Worm (Caenorhabditis elegans) whole organism, early embryonic: ENCODE measurements around the gene srz-10.

Experiments used
- B0310.2 ChIP-seq: sonication (generic microtip); optimal IDR thresholded peaks from 2 replicates; lab custom pipeline; 2016; ENCODE audit warnings: mild to moderate bottlenecking, missing genetic modification characterization, missing compliant biosample characterization
- F13C5.2 ChIP-seq: sonication (generic microtip); optimal IDR thresholded peaks from 2 replicates; lab custom pipeline; 2017; ENCODE audit warnings: mild to moderate bottlenecking, missing genetic modification characterization, inconsistent platforms, missing compliant biosample characterization
- aly-1 ChIP-seq: sonication (generic microtip); optimal IDR thresholded peaks from 2 replicates; lab custom pipeline; 2016; ENCODE audit warnings: missing genetic modification characterization, missing compliant biosample characterization
- ama-1 ChIP-seq: fragments of 150-350 bp; optimal IDR thresholded peaks from 2 replicates; lab custom pipeline; 2014
- ceh-13 ChIP-seq: fragments of 200-800 bp; sonication (Bioruptor generic); optimal IDR thresholded peaks from 2 replicates; lab custom pipeline; 2018; ENCODE audit warnings: mild to moderate bottlenecking, missing genetic modification characterization, missing compliant biosample characterization
- ceh-36 ChIP-seq: sonication (generic microtip); optimal IDR thresholded peaks from 2 replicates; lab custom pipeline; 2016; ENCODE audit warnings: missing genetic modification characterization, inconsistent platforms, missing compliant biosample characterization
- ets-7 ChIP-seq: sonication (generic microtip); optimal IDR thresholded peaks from 2 replicates; lab custom pipeline; 2016; ENCODE audit warnings: missing genotype, missing genetic modification characterization, missing compliant biosample characterization
- flt-1 ChIP-seq: fragments of 200-800 bp; sonication (Bioruptor generic); IDR thresholded peaks from 2 replicates; pipeline ENCODE4 v1.3.6; 2022; ENCODE audit warnings: missing genetic modification characterization, missing compliant biosample characterization
- hmbx-1 ChIP-seq: sonication (generic microtip); optimal IDR thresholded peaks from 2 replicates; lab custom pipeline; 2016; ENCODE audit warnings: mild to moderate bottlenecking, missing genetic modification characterization, missing compliant biosample characterization
- hmg-4 ChIP-seq: fragments of 200-800 bp; sonication (Bioruptor generic); optimal IDR thresholded peaks from 2 replicates; lab custom pipeline; 2018; ENCODE audit warnings: mild to moderate bottlenecking, missing genetic modification characterization, missing compliant biosample characterization
- hnd-1 ChIP-seq: sonication (generic microtip); optimal IDR thresholded peaks from 2 replicates; lab custom pipeline; 2016; ENCODE audit warnings: missing genetic modification characterization, missing compliant biosample characterization
- pes-1 ChIP-seq: fragments of 200-800 bp; sonication (Bioruptor generic); IDR thresholded peaks from 2 replicates; pipeline ENCODE4 v1.3.6; 2022; ENCODE audit warnings: missing genetic modification reagents, missing genetic modification characterization, missing compliant biosample characterization
- scrt-1 ChIP-seq: fragments of 200-800 bp; sonication (Bioruptor generic); IDR thresholded peaks from 2 replicates; pipeline ENCODE4 v1.3.6; 2022; ENCODE audit warnings: missing genetic modification characterization, missing compliant biosample characterization
- sea-1 ChIP-seq: fragments of 200-800 bp; sonication (Bioruptor generic); conservative IDR thresholded peaks from 2 replicates; pipeline ENCODE4 v1.3.6; 2022; ENCODE audit warnings: missing genetic modification characterization, missing compliant biosample characterization
- tbx-11 ChIP-seq: fragments of 200-800 bp; sonication (Bioruptor generic); IDR thresholded peaks from 2 replicates; pipeline ENCODE4 v1.3.6; 2022; ENCODE audit warnings: missing genetic modification characterization, missing compliant biosample characterization
- tbx-37 ChIP-seq: fragments of 200-800 bp; sonication (Bioruptor generic); conservative IDR thresholded peaks from 2 replicates; pipeline ENCODE4 v1.3.6; 2022; ENCODE audit warnings: missing genetic modification reagents, missing genetic modification characterization, missing compliant biosample characterization
- tra-4 ChIP-seq: sonication (generic microtip); optimal IDR thresholded peaks from 2 replicates; lab custom pipeline; 2017; ENCODE audit warnings: missing genetic modification characterization, missing compliant biosample characterization

Gene srz-10

DNA sequence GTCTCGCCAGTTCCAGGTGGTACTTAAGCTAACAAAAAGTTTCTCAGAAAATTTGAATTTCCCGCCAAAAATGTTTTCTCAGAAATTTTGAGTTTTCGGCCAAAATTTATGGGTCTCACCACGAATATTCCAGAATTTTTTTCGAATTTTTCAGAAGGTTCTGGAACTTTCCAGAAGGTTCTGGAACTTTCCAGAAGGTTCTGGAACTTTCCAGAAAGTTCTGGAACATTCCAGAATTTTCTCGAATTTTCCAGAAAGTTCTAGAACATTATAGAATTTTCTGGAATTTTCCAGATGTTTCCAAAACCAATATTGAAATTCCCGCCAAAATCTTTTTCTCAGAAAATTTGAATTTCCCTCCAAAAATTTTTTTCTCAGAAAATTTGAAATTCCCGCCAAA is 13.5 kb downstream of the srz-10 start:
- TF ChIP-seq pes-1 (GFP tag; lab: Robert Waterston, UW) (peak; percentile 54; the same call in 1 of the 2 replicates), flt-1 (GFP tag; lab: Robert Waterston, UW) (peak; percentile 15; the same call in 1 of the 2 replicates)

DNA sequence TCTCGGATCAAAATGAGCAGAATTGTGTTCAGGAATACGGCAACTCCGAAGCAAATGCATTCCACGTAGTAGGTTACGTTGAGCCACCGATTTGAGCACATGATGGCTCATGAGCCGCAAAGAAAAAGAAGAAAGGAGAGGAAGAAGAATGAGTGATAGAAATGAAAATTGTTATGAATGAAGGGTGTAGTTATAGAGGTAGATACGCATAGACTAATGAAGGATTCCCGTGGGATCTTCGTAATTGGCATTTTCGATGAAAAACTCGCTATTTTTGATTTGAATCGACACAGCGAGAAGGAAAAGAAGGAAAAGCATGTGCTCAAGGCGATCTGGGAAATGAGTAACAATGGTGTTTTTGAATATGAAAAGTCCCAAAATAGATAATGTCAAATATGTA is 15.0 kb downstream of the srz-10 start, which contains the start of gene str-96:
Gene str-96, minus strand, starts transcription at position 101 of the 400 bp plus-strand sequence.
- TF ChIP-seq flt-1 (GFP tag; lab: Robert Waterston, UW) (no peak), ceh-13 (no peak), ets-7 (tag; lab: Kevin White, UChicago) (no peak), pes-1 (GFP tag; lab: Robert Waterston, UW) (no peak), tbx-11 (GFP tag; lab: Robert Waterston, UW) (no peak), ceh-36 (tag; lab: Kevin White, UChicago) (no peak), aly-1 (tag; lab: Kevin White, UChicago) (no peak), scrt-1 (GFP tag; lab: Robert Waterston, UW) (no peak), F13C5.2 (no peak), tra-4 (tag; lab: Kevin White, UChicago) (no peak), tbx-37 (GFP tag; lab: Robert Waterston, UW) (no peak), sea-1 (GFP tag; lab: Robert Waterston, UW) (no peak), hnd-1 (no peak), hmg-4 (GFP tag; lab: Kevin White, UChicago) (no peak), B0310.2 (no peak), hmbx-1 (tag; lab: Kevin White, UChicago) (no peak), ama-1 (no peak)

DNA sequence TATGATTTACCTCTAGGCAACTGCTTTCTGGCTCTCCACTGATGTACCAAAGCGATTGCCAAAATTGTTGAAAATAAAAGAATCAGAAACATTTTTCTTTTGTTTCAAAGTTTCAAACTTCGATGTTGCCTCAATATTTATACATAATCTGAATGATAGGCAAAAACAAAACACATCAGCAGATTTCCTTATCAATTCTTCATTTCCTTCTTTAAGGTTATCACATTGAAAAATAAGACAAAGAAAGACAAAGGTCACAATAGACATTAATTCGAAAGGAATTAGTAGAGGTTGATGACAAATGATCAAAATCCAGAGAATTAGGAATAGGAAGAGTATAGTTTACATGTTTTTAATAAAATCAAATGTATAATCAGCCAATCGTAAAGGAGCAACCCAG is 17.9 kb downstream of the srz-10 start, which contains the start of gene cyp-34A2:
Gene cyp-34A2, minus strand, starts transcription at position 101 of the 400 bp plus-strand sequence.
- TF ChIP-seq ama-1: no peak
- no peak for TF ChIP-seq hmg-4 (GFP tag; lab: Kevin White, UChicago)
- no peak for TF ChIP-seq sea-1 (GFP tag; lab: Robert Waterston, UW)
- TF ChIP-seq ets-7 (tag; lab: Kevin White, UChicago): no peak
- no peak for TF ChIP-seq ceh-36 (tag; lab: Kevin White, UChicago)
- no peak for TF ChIP-seq hmbx-1 (tag; lab: Kevin White, UChicago)
- no peak for TF ChIP-seq tbx-11 (GFP tag; lab: Robert Waterston, UW)

DNA sequence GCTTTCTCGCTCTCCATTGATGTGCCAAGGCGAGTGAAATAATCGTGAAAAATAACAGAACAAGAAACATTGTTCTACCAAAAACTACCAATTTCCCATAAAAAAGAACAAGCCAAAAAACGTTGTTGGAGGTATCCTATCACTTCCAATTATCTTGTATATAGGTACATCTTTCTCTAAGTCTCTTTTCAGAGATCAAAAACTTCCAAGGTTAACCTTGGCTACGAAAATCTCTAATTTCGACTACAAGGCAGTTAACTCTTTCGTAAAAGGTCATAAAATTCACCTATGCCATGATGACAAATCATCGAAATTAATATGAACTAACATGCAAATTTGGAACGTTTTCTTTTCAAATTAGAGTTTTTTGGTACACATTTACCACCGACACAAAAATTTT is 21.0 kb downstream of the srz-10 start, which contains the start of gene cyp-34A1:
Gene cyp-34A1, minus strand, starts transcription at position 101 of the 400 bp plus-strand sequence.
- no peak for TF ChIP-seq tbx-11 (GFP tag; lab: Robert Waterston, UW)
- no peak for TF ChIP-seq tbx-37 (GFP tag; lab: Robert Waterston, UW)
- no peak for TF ChIP-seq tra-4 (tag; lab: Kevin White, UChicago)
- TF ChIP-seq ceh-13: no peak
- no peak for TF ChIP-seq ceh-36 (tag; lab: Kevin White, UChicago)
- no peak for TF ChIP-seq hnd-1
- TF ChIP-seq scrt-1 (GFP tag; lab: Robert Waterston, UW): no peak
- TF ChIP-seq B0310.2: no peak
- TF ChIP-seq ama-1: no peak
- TF ChIP-seq sea-1 (GFP tag; lab: Robert Waterston, UW): no peak
- no peak for TF ChIP-seq hmg-4 (GFP tag; lab: Kevin White, UChicago)

DNA sequence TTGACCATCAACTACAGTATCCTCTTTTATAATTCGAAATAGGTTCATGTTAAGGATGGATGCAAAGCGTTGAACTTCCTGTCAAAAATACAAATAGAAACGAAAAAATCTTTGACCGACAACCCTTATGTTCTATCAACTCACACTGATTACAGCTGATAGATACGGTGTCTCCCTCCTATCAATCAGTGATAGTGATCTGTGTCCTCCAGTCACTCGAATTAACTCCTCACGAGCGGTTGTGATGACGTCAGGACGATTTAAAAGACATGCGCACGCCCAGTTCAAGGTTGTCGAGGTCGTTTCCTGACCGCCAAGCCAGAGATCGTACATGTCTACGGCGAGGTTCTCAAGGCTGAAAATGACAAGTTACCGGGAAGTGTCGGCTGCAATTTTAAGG is 22.9 kb downstream of the srz-10 start:
- TF ChIP-seq ama-1: no peak
- no peak for TF ChIP-seq hmg-4 (GFP tag; lab: Kevin White, UChicago)
- no peak for TF ChIP-seq ceh-36 (tag; lab: Kevin White, UChicago)
- TF ChIP-seq B0310.2: no peak
- no peak for TF ChIP-seq sea-1 (GFP tag; lab: Robert Waterston, UW)
- no peak for TF ChIP-seq flt-1 (GFP tag; lab: Robert Waterston, UW)
- TF ChIP-seq pes-1 (GFP tag; lab: Robert Waterston, UW): no peak
- no peak for TF ChIP-seq ceh-13
- TF ChIP-seq hnd-1: no peak
- no peak for TF ChIP-seq tbx-11 (GFP tag; lab: Robert Waterston, UW)
- no peak for TF ChIP-seq hmbx-1 (tag; lab: Kevin White, UChicago)
- TF ChIP-seq tbx-37 (GFP tag; lab: Robert Waterston, UW): no peak
- no peak for TF ChIP-seq tra-4 (tag; lab: Kevin White, UChicago)
- TF ChIP-seq F13C5.2: no peak

DNA sequence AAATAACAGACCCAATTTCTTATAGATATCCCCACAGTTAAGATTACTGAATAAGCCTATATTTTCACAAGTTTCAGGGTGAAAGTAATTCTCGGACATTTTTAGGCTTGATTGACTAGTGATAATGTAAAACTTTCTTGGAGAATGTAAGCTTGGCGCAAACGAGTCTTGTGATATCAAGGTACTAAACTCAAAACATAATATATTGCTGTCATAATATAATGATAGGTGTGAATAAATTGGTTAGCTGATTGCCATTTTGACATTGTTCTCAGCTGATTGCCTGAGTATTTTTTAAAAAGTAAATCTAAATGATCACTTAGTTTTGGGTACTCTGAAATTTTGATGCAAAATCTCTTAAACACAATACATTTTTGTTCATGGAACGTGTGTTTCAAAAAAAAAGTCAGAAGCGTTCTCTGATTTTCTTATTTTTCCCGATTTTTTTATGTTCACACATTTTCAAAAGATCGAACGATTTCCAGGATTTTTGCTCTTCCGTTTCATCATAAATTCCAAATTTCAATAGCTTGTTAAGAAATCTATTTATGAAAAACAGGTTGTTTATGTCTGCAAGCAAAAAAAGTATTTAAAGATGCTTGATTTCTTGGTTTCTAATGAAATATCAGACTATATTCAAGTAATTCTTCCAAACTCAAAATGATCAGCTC is 27.5 kb downstream of the srz-10 start, which contains the start of the genes srw-19 and srx-51:
Gene srw-19, minus strand, starts transcription at position 101 of the 671 bp plus-strand sequence.
Gene srx-51, plus strand, starts transcription at position 621 of the 671 bp plus-strand sequence.
- no peak for TF ChIP-seq F13C5.2
- TF ChIP-seq aly-1 (tag; lab: Kevin White, UChicago): no peak
- TF ChIP-seq hmbx-1 (tag; lab: Kevin White, UChicago): no peak
- TF ChIP-seq scrt-1 (GFP tag; lab: Robert Waterston, UW): no peak
- no peak for TF ChIP-seq hmg-4 (GFP tag; lab: Kevin White, UChicago)
- TF ChIP-seq ceh-36 (tag; lab: Kevin White, UChicago): no peak
- no peak for TF ChIP-seq flt-1 (GFP tag; lab: Robert Waterston, UW)
- no peak for TF ChIP-seq tra-4 (tag; lab: Kevin White, UChicago)
- TF ChIP-seq pes-1 (GFP tag; lab: Robert Waterston, UW): no peak
- no peak for TF ChIP-seq ceh-13
- no peak for TF ChIP-seq hnd-1
- no peak for TF ChIP-seq sea-1 (GFP tag; lab: Robert Waterston, UW)
- no peak for TF ChIP-seq ets-7 (tag; lab: Kevin White, UChicago)
- TF ChIP-seq ama-1: no peak
- TF ChIP-seq tbx-37 (GFP tag; lab: Robert Waterston, UW): no peak
- no peak for TF ChIP-seq tbx-11 (GFP tag; lab: Robert Waterston, UW)
- TF ChIP-seq B0310.2: no peak

DNA sequence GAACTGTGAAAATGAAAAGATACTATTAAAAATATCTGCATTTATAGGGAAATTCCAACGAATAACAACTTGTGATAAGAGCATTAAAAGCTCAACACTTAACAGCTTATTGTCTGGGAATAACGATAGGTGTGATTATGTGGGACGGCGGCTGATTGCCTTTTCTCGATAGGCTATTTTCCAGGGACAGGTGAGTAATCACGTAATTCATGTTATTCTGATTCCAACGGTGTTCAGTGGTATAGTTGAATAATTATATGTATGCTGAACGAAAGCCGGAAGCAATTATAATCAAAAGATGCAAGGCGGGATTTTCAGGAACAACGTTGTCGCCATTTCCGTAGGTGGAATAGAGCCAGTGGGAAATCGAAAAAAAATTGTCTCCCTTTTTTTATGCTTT is 32.0 kb downstream of the srz-10 start, which contains the start of gene srw-17:
Gene srw-17, minus strand, starts transcription at position 101 of the 400 bp plus-strand sequence.
- TF ChIP-seq ceh-36 (tag; lab: Kevin White, UChicago): no peak
- no peak for TF ChIP-seq ets-7 (tag; lab: Kevin White, UChicago)
- no peak for TF ChIP-seq B0310.2
- no peak for TF ChIP-seq tbx-11 (GFP tag; lab: Robert Waterston, UW)
- no peak for TF ChIP-seq hnd-1
- no peak for TF ChIP-seq flt-1 (GFP tag; lab: Robert Waterston, UW)
- TF ChIP-seq pes-1 (GFP tag; lab: Robert Waterston, UW): no peak
- no peak for TF ChIP-seq hmbx-1 (tag; lab: Kevin White, UChicago)
- no peak for TF ChIP-seq tra-4 (tag; lab: Kevin White, UChicago)
- TF ChIP-seq scrt-1 (GFP tag; lab: Robert Waterston, UW): no peak
- TF ChIP-seq ceh-13: no peak
- TF ChIP-seq ama-1: no peak
- TF ChIP-seq tbx-37 (GFP tag; lab: Robert Waterston, UW): no peak
- no peak for TF ChIP-seq hmg-4 (GFP tag; lab: Kevin White, UChicago)
- no peak for TF ChIP-seq F13C5.2
- TF ChIP-seq aly-1 (tag; lab: Kevin White, UChicago): no peak
